Fruit fly (Drosophila melanogaster): ENCODE measurements around the gene Pfdn4.
A peak's percentile ranks its signal among the peaks of the same experiment; 100 is the strongest.

Pfdn4 gene

dm6 chr3L:5354472-5354871 is 13.3 kb downstream of the Pfdn4 start:
- TF ChIP-seq lola (GFP tag; optimal IDR thresholded peaks at IDR 0.05), result no peak

dm6 chr3L:5353484-5354056 is 14.2 kb downstream of the Pfdn4 start:
- TF ChIP-seq Mio (GFP tag; optimal IDR thresholded peaks at IDR 0.05), result no peak
- no peak for TF ChIP-seq tai (GFP tag; optimal IDR thresholded peaks at IDR 0.05)
- no peak for TF ChIP-seq ey (GFP tag; optimal IDR thresholded peaks at IDR 0.05)
- TF ChIP-seq fru (GFP tag; optimal IDR thresholded peaks at IDR 0.05), result no peak
- no peak for TF ChIP-seq Abd-B (GFP tag; optimal IDR thresholded peaks at IDR 0.05)
- peak; percentile 46 for TF ChIP-seq Hnf4 (GFP tag; optimal IDR thresholded peaks at IDR 0.05)
- no peak for TF ChIP-seq psq (GFP tag; optimal IDR thresholded peaks at IDR 0.05)
- TF ChIP-seq Hr83 (GFP tag; optimal IDR thresholded peaks at IDR 0.05; ENCODE audit: poor library complexity, severe bottlenecking), result no peak
- TF ChIP-seq HLH106 (tag; optimal IDR thresholded peaks at IDR 0.05), result no peak
- no peak for TF ChIP-seq Rel (GFP tag; optimal IDR thresholded peaks at IDR 0.05)
- peak; percentile 85 for TF ChIP-seq Rel (tag; optimal IDR thresholded peaks at IDR 0.05)
- TF ChIP-seq sv (GFP tag; optimal IDR thresholded peaks at IDR 0.05), result no peak
- no peak for TF ChIP-seq CrebA (GFP tag; optimal IDR thresholded peaks at IDR 0.05; ENCODE audit: borderline replicate concordance)
- no peak for TF ChIP-seq brk (GFP tag; optimal IDR thresholded peaks at IDR 0.05)

- TF ChIP-seq N (GFP tag; optimal IDR thresholded peaks at IDR 0.05) (no peak), CrebA (GFP tag; optimal IDR thresholded peaks at IDR 0.05; ENCODE audit: borderline replicate concordance) (no peak), rgr (GFP tag; optimal IDR thresholded peaks at IDR 0.05) (peak; percentile 74), dmrt93B (GFP tag; optimal IDR thresholded peaks at IDR 0.05) (peak; percentile 18), Hr83 (GFP tag; optimal IDR thresholded peaks at IDR 0.05; ENCODE audit: poor library complexity, severe bottlenecking) (no peak), sage (GFP tag; optimal IDR thresholded peaks at IDR 0.05) (peak; percentile 64), h (GFP tag; optimal IDR thresholded peaks at IDR 0.05) (peak; percentile 81), Jra (GFP tag; optimal IDR thresholded peaks at IDR 0.05) (peak; percentile 43), ey (GFP tag; optimal IDR thresholded peaks at IDR 0.05) (peak; percentile 79), Abd-B (GFP tag; optimal IDR thresholded peaks at IDR 0.05) (no peak), HLH106 (tag; optimal IDR thresholded peaks at IDR 0.05) (peak; percentile 80), Vsx2 (GFP tag; optimal IDR thresholded peaks at IDR 0.05; ENCODE audit: partially characterized antibody) (no peak), woc (GFP tag; optimal IDR thresholded peaks at IDR 0.05) (peak; percentile 5), dl (GFP tag; optimal IDR thresholded peaks at IDR 0.05; ENCODE audit: insufficient read depth in 1 of 2, partially characterized antibody in 2 of 2) (no peak), lola (GFP tag; optimal IDR thresholded peaks at IDR 0.05) (no peak), pan (optimal IDR thresholded peaks at IDR 0.05) (no peak), foxo (GFP tag; optimal IDR thresholded peaks at IDR 0.05) (peak in 1 of 2 experiments; percentile 85), Sp1 (GFP tag; optimal IDR thresholded peaks at IDR 0.05) (peak; percentile 67), Hr78 (GFP tag; optimal IDR thresholded peaks at IDR 0.05) (no peak), psq (GFP tag; optimal IDR thresholded peaks at IDR 0.05) (peak; percentile 71), Dfd (GFP tag; optimal IDR thresholded peaks at IDR 0.05) (no peak), brk (GFP tag; optimal IDR thresholded peaks at IDR 0.05) (peak; percentile 68), br (GFP tag; optimal IDR thresholded peaks at IDR 0.05) (peak; percentile 67), Hnf4 (GFP tag; optimal IDR thresholded peaks at IDR 0.05) (peak; percentile 81), Mio (GFP tag; optimal IDR thresholded peaks at IDR 0.05) (no peak), Myc (optimal IDR thresholded peaks at IDR 0.05) (no peak), sv (GFP tag; optimal IDR thresholded peaks at IDR 0.05) (no peak), CG9705 (GFP tag; optimal IDR thresholded peaks at IDR 0.05) (peak; percentile 59), usp (GFP tag; optimal IDR thresholded peaks at IDR 0.05) (no peak), tai (GFP tag; optimal IDR thresholded peaks at IDR 0.05) (peak; percentile 41), OdsH (GFP tag; optimal IDR thresholded peaks at IDR 0.05) (peak; percentile 81), dsf (GFP tag; optimal IDR thresholded peaks at IDR 0.05; ENCODE audit: borderline replicate concordance) (no peak), GATAd (GFP tag; optimal IDR thresholded peaks at IDR 0.05) (no peak), fru (GFP tag; optimal IDR thresholded peaks at IDR 0.05) (peak; percentile 84), Dif (GFP tag; optimal IDR thresholded peaks at IDR 0.05; ENCODE audit: partially characterized antibody) (no peak), jim (GFP tag; optimal IDR thresholded peaks at IDR 0.05) (no peak), Rel (GFP tag; optimal IDR thresholded peaks at IDR 0.05) (no peak), Rel (tag; optimal IDR thresholded peaks at IDR 0.05) (no peak), CG32264 (GFP tag; optimal IDR thresholded peaks at IDR 0.05) (no peak)
Observed at dm6 chr3L:5352684-5353322, 15.0 kb downstream of the Pfdn4 start.

Data from whole organism, wandering third instar larva.